Worm (Caenorhabditis elegans): ENCODE data around the gene miga-1.
A peak's percentile ranks its signal among the peaks of the same experiment; 100 is the strongest.

miga-1 gene

ce11 chrV:12351842-12352241 is 48.8 kb downstream of the miga-1 start:
- TF ChIP-seq nhr-20 (tag; optimal IDR thresholded peaks at IDR 0.05) (peak; percentile 3), efl-1 (optimal IDR thresholded peaks at IDR 0.05) (no peak), efl-1 (GFP tag; optimal IDR thresholded peaks at IDR 0.05 in 1 of 2) (peak in 1 of 2 experiments; percentile 78), lsy-2 (tag; optimal IDR thresholded peaks at IDR 0.05) (no peak), nhr-237 (tag; optimal IDR thresholded peaks at IDR 0.05) (no peak), swsn-7 (tag; optimal IDR thresholded peaks at IDR 0.05) (no peak), blmp-1 (tag; optimal IDR thresholded peaks at IDR 0.05) (peak; percentile 29), elt-3 (tag; optimal IDR thresholded peaks at IDR 0.05) (peak in 1 of 6 experiments; percentile 7)

ce11 chrV:12349365-12349764 is 51.3 kb downstream of the miga-1 start:
- TF ChIP-seq fkh-10 (GFP tag; optimal IDR thresholded peaks at IDR 0.05) (no peak), blmp-1 (tag; optimal IDR thresholded peaks at IDR 0.05) (peak; percentile 96)

Data from whole organism, L1 larva.